Worm (Caenorhabditis elegans) whole organism, young adult: ENCODE data around the gene dmd-7.

Source experiments
- B0019.2 ChIP-seq: fragments of 200-800 bp; sonication (Bioruptor generic); conservative IDR thresholded peaks from 2 replicates; pipeline ENCODE4 v1.3.6; 2022; ENCODE audit warnings: missing genetic modification reagents, missing genetic modification characterization, missing compliant biosample characterization
- B0336.3 ChIP-seq: fragments of 200-800 bp; sonication (Bioruptor generic); IDR thresholded peaks from 2 replicates; pipeline ENCODE4 v1.3.6; 2022; ENCODE audit warnings: missing genetic modification characterization, missing compliant biosample characterization
- C17E4.6 ChIP-seq: fragments of 200-800 bp; sonication (Bioruptor generic); IDR thresholded peaks from 2 replicates; pipeline ENCODE4 v1.3.6; 2022; ENCODE audit warnings: missing genetic modification reagents, missing genetic modification characterization, missing compliant biosample characterization
- F10E7.11 ChIP-seq: sonication (generic microtip); optimal IDR thresholded peaks from 2 replicates; lab custom pipeline; 2017; ENCODE audit warnings: mild to moderate bottlenecking, missing genetic modification characterization, moderate library complexity, missing compliant biosample characterization
- F22D6.2 ChIP-seq: sonication (generic microtip); optimal IDR thresholded peaks from 2 replicates; lab custom pipeline; 2016; ENCODE audit warnings: mild to moderate bottlenecking, missing genetic modification characterization, missing compliant biosample characterization
- F23B12.7 ChIP-seq: sonication (generic microtip); optimal IDR thresholded peaks from 2 replicates; lab custom pipeline; 2017; ENCODE audit warnings: missing genetic modification characterization, mild to moderate bottlenecking, missing compliant biosample characterization, antibody characterized with exemption, moderate library complexity; ENCODE audit not compliant: insufficient read depth
- F37B4.10 ChIP-seq: fragments of 200-800 bp; sonication (Bioruptor generic); IDR thresholded peaks from 2 replicates; pipeline ENCODE4 v1.3.6; 2022; ENCODE audit warnings: missing genetic modification characterization, missing compliant biosample characterization
- F52B5.7 ChIP-seq: sonication (generic microtip); optimal IDR thresholded peaks from 2 replicates; lab custom pipeline; 2016; ENCODE audit warnings: mild to moderate bottlenecking, missing genetic modification characterization, missing compliant biosample characterization
- F55B11.4 ChIP-seq: sonication (generic microtip); optimal IDR thresholded peaks from 2 replicates; lab custom pipeline; 2016; ENCODE audit warnings: missing compliant biosample characterization, missing genetic modification characterization, borderline replicate concordance; ENCODE audit not compliant: insufficient read depth
- F57A8.1 ChIP-seq: fragments of 200-800 bp; sonication (Bioruptor generic); optimal IDR thresholded peaks from 2 replicates; lab custom pipeline; 2018; ENCODE audit warnings: mild to moderate bottlenecking, missing genetic modification characterization, moderate library complexity, missing compliant biosample characterization
- T07F8.4 ChIP-seq: sonication (generic microtip); optimal IDR thresholded peaks from 2 replicates; lab custom pipeline; 2016; ENCODE audit warnings: mild to moderate bottlenecking, missing genetic modification characterization, moderate library complexity, missing compliant biosample characterization
- T26A5.8 ChIP-seq: sonication (generic microtip); optimal IDR thresholded peaks from 2 replicates; lab custom pipeline; 2016; ENCODE audit warnings: missing genetic modification characterization, missing compliant biosample characterization
- Y53F4B.3 ChIP-seq: fragments of 200-800 bp; sonication (Bioruptor generic); IDR thresholded peaks from 2 replicates; pipeline ENCODE4 v1.3.6; 2022; ENCODE audit warnings: missing genetic modification reagents, missing genetic modification characterization, missing compliant biosample characterization
- Y67H2A.10 ChIP-seq: fragments of 200-800 bp; sonication (Bioruptor generic); conservative IDR thresholded peaks from 2 replicates; pipeline ENCODE4 v1.3.6; 2022; ENCODE audit warnings: missing genetic modification reagents, missing genetic modification characterization, missing compliant biosample characterization
- Y95B8A.8 ChIP-seq: fragments of 200-800 bp; sonication (Bioruptor generic); IDR thresholded peaks from 2 replicates; pipeline ENCODE4 v1.3.6; 2022; ENCODE audit warnings: missing genetic modification reagents, missing genetic modification characterization, missing compliant biosample characterization
- ZK185.1 ChIP-seq: sonication (generic microtip); optimal IDR thresholded peaks from 2 replicates; lab custom pipeline; 2016; ENCODE audit warnings: mild to moderate bottlenecking, missing genetic modification characterization, missing compliant biosample characterization; ENCODE audit not compliant: poor library complexity, severe bottlenecking
- ama-1 ChIP-seq, 3 experiments: fragments of 150-350 bp in 1 of 3; sonication (generic microtip) in 2 of 3; optimal IDR thresholded peaks; 2 replicates each; lab custom pipeline; 2014 to 2018; ENCODE audit warnings: missing biosample characterization in 2 of 3, missing genetic modification characterization in 2 of 3, missing genetic modification reagents in 2 of 3
- aptf-2 ChIP-seq: fragments of 200-800 bp; sonication (Bioruptor generic); conservative IDR thresholded peaks from 2 replicates; pipeline ENCODE4 v1.3.6; 2022; ENCODE audit warnings: missing genetic modification reagents, missing genetic modification characterization, missing compliant biosample characterization
- attf-3 ChIP-seq: fragments of 200-800 bp; sonication (Bioruptor generic); conservative IDR thresholded peaks from 2 replicates; pipeline ENCODE4 v1.3.6; 2022; ENCODE audit warnings: missing genetic modification reagents, missing genetic modification characterization, missing compliant biosample characterization
- ceh-100 ChIP-seq: fragments of 200-800 bp; sonication (Bioruptor generic); IDR thresholded peaks from 2 replicates; pipeline ENCODE4 v1.3.6; 2022; ENCODE audit warnings: missing genetic modification reagents, missing genetic modification characterization, missing compliant biosample characterization
- dox-1 ChIP-seq: fragments of 200-800 bp; sonication (Bioruptor generic); IDR thresholded peaks from 2 replicates; pipeline ENCODE4 v1.3.6; 2022; ENCODE audit warnings: missing genetic modification reagents, missing genetic modification characterization, missing compliant biosample characterization
- dpff-1 ChIP-seq: sonication (generic microtip); optimal IDR thresholded peaks from 2 replicates; lab custom pipeline; 2017; ENCODE audit warnings: mild to moderate bottlenecking, missing genetic modification characterization, missing compliant biosample characterization
- dpl-1 ChIP-seq: fragments of 150-350 bp; optimal IDR thresholded peaks from 2 replicates; lab custom pipeline; 2014; ENCODE audit warnings: missing biosample characterization, missing genetic modification reagents, missing genetic modification characterization
- egl-18 ChIP-seq: fragments of 200-800 bp; sonication (Bioruptor generic); IDR thresholded peaks from 2 replicates; pipeline ENCODE4 v1.3.6; 2022; ENCODE audit warnings: missing genetic modification reagents, missing genetic modification characterization, missing compliant biosample characterization
- gei-17 ChIP-seq: fragments of 200-800 bp; sonication (Bioruptor generic); optimal IDR thresholded peaks from 2 replicates; lab custom pipeline; 2018; ENCODE audit warnings: mild to moderate bottlenecking, missing genetic modification characterization, missing compliant biosample characterization
- hlh-26 ChIP-seq: fragments of 200-800 bp; sonication (Bioruptor generic); conservative IDR thresholded peaks from 2 replicates; pipeline ENCODE4 v1.3.6; 2022; ENCODE audit warnings: missing genetic modification reagents, missing genetic modification characterization, missing compliant biosample characterization
- hrde-1 ChIP-seq: sonication (generic microtip); optimal IDR thresholded peaks from 2 replicates; lab custom pipeline; 2016; ENCODE audit warnings: missing genetic modification characterization, mild to moderate bottlenecking, missing compliant biosample characterization, moderate library complexity, missing genotype, missing genetic modification reagents, borderline replicate concordance
- hsf-1 ChIP-seq: fragments of 200-800 bp; sonication (Bioruptor generic); IDR thresholded peaks from 2 replicates; pipeline ENCODE4 v1.3.6; 2022; ENCODE audit warnings: missing genetic modification reagents, missing genetic modification characterization, missing compliant biosample characterization
- let-526 ChIP-seq: fragments of 200-800 bp; sonication (Bioruptor generic); IDR thresholded peaks from 2 replicates; pipeline ENCODE4 v1.3.6; 2022; ENCODE audit warnings: missing genetic modification reagents, missing genetic modification characterization, missing compliant biosample characterization
- lin-26 ChIP-seq: fragments of 200-800 bp; sonication (Bioruptor generic); IDR thresholded peaks from 2 replicates; pipeline ENCODE4 v1.3.6; 2022; ENCODE audit warnings: missing genetic modification reagents, missing genetic modification characterization, missing compliant biosample characterization
- lin-40 ChIP-seq: sonication (generic microtip); optimal IDR thresholded peaks from 2 replicates; lab custom pipeline; 2016; ENCODE audit warnings: missing genetic modification characterization, mild to moderate bottlenecking, missing compliant biosample characterization, missing genotype, missing genetic modification reagents
- lir-1 ChIP-seq: fragments of 200-800 bp; sonication (Bioruptor generic); conservative IDR thresholded peaks from 2 replicates; pipeline ENCODE4 v1.3.6; 2022; ENCODE audit warnings: missing genetic modification reagents, missing genetic modification characterization, missing compliant biosample characterization
- madf-3 ChIP-seq: fragments of 200-800 bp; sonication (Bioruptor generic); IDR thresholded peaks from 2 replicates; pipeline ENCODE4 v1.3.6; 2022; ENCODE audit warnings: missing genetic modification reagents, missing genetic modification characterization, missing compliant biosample characterization
- madf-8 ChIP-seq: fragments of 200-800 bp; sonication (Bioruptor generic); conservative IDR thresholded peaks from 2 replicates; pipeline ENCODE4 v1.3.6; 2022; ENCODE audit warnings: missing genetic modification reagents, missing genetic modification characterization, missing compliant biosample characterization
- mes-4 ChIP-seq: sonication (generic microtip); optimal IDR thresholded peaks from 2 replicates; lab custom pipeline; 2016; ENCODE audit warnings: missing genotype, missing genetic modification characterization, missing compliant biosample characterization
- nfya-2 ChIP-seq: fragments of 200-800 bp; sonication (Bioruptor generic); IDR thresholded peaks from 2 replicates; pipeline ENCODE4 v1.3.6; 2022; ENCODE audit warnings: missing genetic modification reagents, missing genetic modification characterization, missing compliant biosample characterization
- nfyb-1 ChIP-seq: fragments of 200-800 bp; sonication (Bioruptor generic); IDR thresholded peaks from 2 replicates; pipeline ENCODE4 v1.3.6; 2022; ENCODE audit warnings: missing genetic modification reagents, missing genetic modification characterization, missing compliant biosample characterization
- nhr-120 ChIP-seq: fragments of 200-800 bp; sonication (Bioruptor generic); IDR thresholded peaks from 2 replicates; pipeline ENCODE4 v1.3.6; 2022; ENCODE audit warnings: missing genetic modification characterization, missing compliant biosample characterization
- nhr-27 ChIP-seq: fragments of 200-800 bp; sonication (Bioruptor generic); optimal IDR thresholded peaks from 2 replicates; lab custom pipeline; 2018; ENCODE audit warnings: mild to moderate bottlenecking, missing genetic modification characterization, moderate library complexity, missing compliant biosample characterization
- rcor-1 ChIP-seq: fragments of 200-800 bp; sonication (Bioruptor generic); IDR thresholded peaks from 2 replicates; pipeline ENCODE4 v1.3.6; 2022; ENCODE audit warnings: missing genetic modification reagents, missing genetic modification characterization, missing compliant biosample characterization
- sea-2 ChIP-seq: fragments of 200-800 bp; sonication (Bioruptor generic); IDR thresholded peaks from 2 replicates; pipeline ENCODE4 v1.3.6; 2022; ENCODE audit warnings: missing genetic modification characterization, missing compliant biosample characterization
- snpc-1.1 ChIP-seq: sonication (generic microtip); optimal IDR thresholded peaks from 2 replicates; lab custom pipeline; 2017; ENCODE audit warnings: missing genetic modification characterization, mild to moderate bottlenecking, missing compliant biosample characterization, antibody characterized with exemption, moderate library complexity, missing genotype, missing genetic modification reagents; ENCODE audit not compliant: insufficient read depth
- tbp1 ChIP-seq: fragments of 200-800 bp; sonication (Bioruptor generic); optimal IDR thresholded peaks from 2 replicates; lab custom pipeline; 2018; ENCODE audit warnings: mild to moderate bottlenecking, missing genetic modification characterization, missing compliant biosample characterization
- unc-130 ChIP-seq: sonication (generic microtip); optimal IDR thresholded peaks from 2 replicates; lab custom pipeline; 2016; ENCODE audit warnings: missing genetic modification reagents, missing genetic modification characterization, missing compliant biosample characterization
- ztf-25 ChIP-seq: fragments of 200-800 bp; sonication (Bioruptor generic); IDR thresholded peaks from 2 replicates; pipeline ENCODE4 v1.3.6; 2022; ENCODE audit warnings: missing genetic modification reagents, missing genetic modification characterization, missing compliant biosample characterization
- ztf-6 ChIP-seq: fragments of 200-800 bp; sonication (Bioruptor generic); IDR thresholded peaks from 2 replicates; pipeline ENCODE4 v1.3.6; 2022; ENCODE audit warnings: missing genetic modification reagents, missing genetic modification characterization, missing compliant biosample characterization

The dmd-7 gene

ce11 chrV:6277178-6277834 lies 30.6 kb downstream of the dmd-7 start (continued):
- TF ChIP-seq C17E4.6 (GFP tag; lab: Robert Waterston, UW) (no peak), sea-2 (no peak), T07F8.4 (tag; lab: Kevin White, UChicago) (no peak), let-526 (GFP tag; lab: Robert Waterston, UW) (no peak), Y53F4B.3 (no peak), nfya-2 (GFP tag; lab: Robert Waterston, UW) (no peak), F22D6.2 (tag; lab: Kevin White, UChicago) (no peak), attf-3 (no peak), B0019.2 (GFP tag; lab: Robert Waterston, UW) (no peak), F37B4.10 (GFP tag; lab: Robert Waterston, UW) (no peak), nhr-120 (GFP tag; lab: Robert Waterston, UW) (no peak), egl-18 (GFP tag; lab: Robert Waterston, UW) (no peak), ceh-100 (GFP tag; lab: Robert Waterston, UW) (no peak), ztf-25 (GFP tag; lab: Robert Waterston, UW) (no peak), madf-3 (no peak), madf-8 (no peak), lin-40 (tag; lab: Kevin White, UChicago) (no peak), nfyb-1 (no peak), unc-130 (GFP tag; lab: Kevin White, UChicago) (no peak), snpc-1.1 (no peak), Y67H2A.10 (GFP tag; lab: Robert Waterston, UW) (no peak), dox-1 (GFP tag; lab: Robert Waterston, UW) (no peak), hlh-26 (GFP tag; lab: Robert Waterston, UW) (no peak), F23B12.7 (tag; lab: Kevin White, UChicago) (no peak), F57A8.1 (GFP tag; lab: Kevin White, UChicago) (no peak), B0336.3 (GFP tag; lab: Robert Waterston, UW) (0 out of 2 replicates have a peak, but pooled peaks have one; percentile 3), ztf-6 (GFP tag; lab: Robert Waterston, UW) (no peak), Y95B8A.8 (GFP tag; lab: Robert Waterston, UW) (no peak; the same call in 1 of the 2 replicates), T26A5.8 (tag; lab: Kevin White, UChicago) (no peak), lir-1 (no peak), nhr-27 (tag; lab: Kevin White, UChicago) (no peak)
- TF ChIP-seq, all 124 proteins: peak for 10

DNA sequence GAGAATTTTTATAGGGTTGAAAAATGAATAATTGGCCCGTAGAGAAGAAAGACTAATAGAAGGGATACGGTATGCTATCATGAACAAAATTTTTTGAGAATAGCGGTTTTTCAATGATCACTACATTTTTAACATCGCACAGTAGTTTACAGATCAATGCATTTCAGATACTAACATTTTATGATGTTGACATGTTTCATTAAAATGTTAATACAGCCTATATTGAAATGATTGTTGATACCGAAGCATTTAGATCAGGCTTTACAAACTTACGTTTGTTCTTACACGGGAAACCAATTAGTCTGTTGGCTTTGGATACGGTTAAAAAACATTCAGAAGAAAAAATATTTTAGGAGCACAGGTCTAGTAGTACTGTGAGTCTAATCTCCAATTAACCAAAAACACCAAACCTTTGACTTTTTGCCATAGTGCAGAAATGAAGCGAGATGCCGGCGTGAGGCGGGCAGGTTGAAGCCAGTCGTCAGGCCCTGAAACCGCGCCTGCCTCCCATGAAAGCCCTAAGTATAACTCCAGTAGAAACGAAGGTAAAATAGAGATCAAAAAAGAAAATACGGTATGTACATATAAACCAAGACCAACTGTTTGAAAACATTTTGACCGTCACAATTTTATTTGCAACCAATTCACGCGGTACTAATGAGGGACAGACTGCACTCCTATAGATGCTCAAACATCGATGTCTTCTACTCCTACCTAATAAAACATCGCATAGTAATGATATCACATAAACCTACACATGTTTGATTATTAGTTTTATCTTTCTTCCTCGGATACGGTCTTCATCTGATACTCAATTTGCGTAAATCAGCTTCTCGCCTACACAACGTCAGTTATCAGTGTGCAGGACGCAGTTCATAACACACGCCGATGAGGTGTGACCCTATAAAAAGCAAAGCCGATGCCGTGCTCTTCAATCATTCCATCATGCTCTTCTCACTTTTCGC lies 31.7 kb downstream of the dmd-7 start, which contains the start of gene fil-2:
Gene fil-2 (plus strand): TSS at position 915 of the 965 bp plus-strand sequence.
- TF ChIP-seq gei-17 (GFP tag; lab: Kevin White, UChicago), result peak; percentile 63
- peak; percentile 12 for TF ChIP-seq F52B5.7
- peak; percentile 54 for TF ChIP-seq tbp1 (GFP tag; lab: Kevin White, UChicago)
- TF ChIP-seq F10E7.11 (tag; lab: Kevin White, UChicago), result no peak
- no peak for TF ChIP-seq F55B11.4 (tag; lab: Kevin White, UChicago)
- TF ChIP-seq ama-1 (optimal IDR thresholded peaks at IDR 0.05; lab: Kevin White, UChicago), result no peak
- TF ChIP-seq ama-1 (GFP tag; optimal IDR thresholded peaks at IDR 0.05; lab: Kevin White, UChicago), result no peak
- TF ChIP-seq ZK185.1 (tag; lab: Kevin White, UChicago), result peak; percentile 65
- peak; percentile 34; the same call in 1 of the 2 replicates for TF ChIP-seq rcor-1
- no peak for TF ChIP-seq egl-18 (GFP tag; lab: Robert Waterston, UW)
- TF ChIP-seq hsf-1, result no peak
- TF ChIP-seq mes-4 (tag; lab: Kevin White, UChicago), result no peak
- no peak for TF ChIP-seq dpl-1
- peak; percentile 57 for TF ChIP-seq dpff-1
- TF ChIP-seq aptf-2 (GFP tag; lab: Robert Waterston, UW), result no peak
- TF ChIP-seq hrde-1, result no peak
- no peak for TF ChIP-seq lin-26 (GFP tag; lab: Robert Waterston, UW)
